Fruit fly (Drosophila melanogaster) whole organism, prepupa: Measurements from ENCODE around the gene CG42299.
A peak's percentile ranks its signal among the peaks of the same experiment; 100 is the strongest.

Experiments
- CG10631 ChIP-seq: fragments of 200-800 bp; sonication (Bioruptor generic); optimal IDR thresholded peaks from 2 replicates; lab custom pipeline; 2016; ENCODE audit warnings: missing biosample characterization, missing genetic modification characterization
- CG6792 ChIP-seq: fragments of 200-800 bp; sonication (Bioruptor generic); optimal IDR thresholded peaks from 3 replicates; lab custom pipeline; 2016; ENCODE audit warnings: missing biosample characterization, missing genetic modification characterization
- CG6854 ChIP-seq: fragments of 200-800 bp; sonication (Bioruptor generic); optimal IDR thresholded peaks from 2 replicates; lab custom pipeline; 2017; ENCODE audit warnings: missing biosample characterization, mild to moderate bottlenecking, missing genetic modification characterization
- Eip75B ChIP-seq: fragments of 200-800 bp; sonication (Bioruptor generic); optimal IDR thresholded peaks from 3 replicates; lab custom pipeline; 2016; ENCODE audit warnings: missing biosample characterization, missing genetic modification characterization

- TF ChIP-seq Eip75B (GFP tag; lab: Kevin White, UChicago) = peak; percentile 45
- TF ChIP-seq CG10631 (GFP tag; lab: Kevin White, UChicago) = peak; percentile 58
- peak; percentile 63 for TF ChIP-seq CG6792
- TF ChIP-seq CG6854 = no peak
These were observed 31.9 kb downstream of the CG42299 start for dm6 chrX:15543479-15544044.
